Fruit fly (Drosophila melanogaster): ENCODE measurements around the gene c12.1.

Gene c12.1

DNA sequence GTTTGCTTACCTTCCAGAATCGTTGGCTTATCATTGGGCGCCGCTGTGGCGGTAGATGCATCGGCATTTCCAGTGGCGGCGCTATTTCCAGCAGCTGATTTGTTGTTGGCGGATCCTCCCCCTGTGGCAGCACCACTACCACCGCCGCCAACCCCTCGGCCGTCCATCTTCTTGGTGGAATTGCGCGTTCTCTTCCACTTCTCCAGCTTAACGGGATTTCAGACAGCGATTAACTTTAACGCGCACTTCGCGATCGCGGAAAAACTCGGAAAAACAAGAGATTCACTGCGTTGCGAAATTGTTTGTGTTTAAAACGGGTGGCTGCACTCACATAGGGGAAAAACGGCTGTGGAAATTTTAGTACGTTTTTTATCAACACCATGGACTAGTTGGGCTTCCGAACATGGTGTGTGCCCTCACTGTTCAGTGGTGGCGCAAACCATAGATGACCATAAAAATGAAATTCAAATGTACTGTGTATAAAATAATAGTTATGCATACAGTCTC, 36.2 kb downstream of the c12.1 start, which contains the start of gene c11.1:
Gene c11.1 (minus strand): TSS at position 335 of the 507 bp plus-strand sequence.
- TF ChIP-seq Myc (optimal IDR thresholded peaks at IDR 0.05) (no peak), Sin3A (optimal IDR thresholded peaks at IDR 0.05) (no peak), psq (optimal IDR thresholded peaks at IDR 0.05) (no peak), h (optimal IDR thresholded peaks at IDR 0.05) (no peak), insv (optimal IDR thresholded peaks at IDR 0.05) (no peak), ttk (optimal IDR thresholded peaks at IDR 0.05) (no peak)

DNA sequence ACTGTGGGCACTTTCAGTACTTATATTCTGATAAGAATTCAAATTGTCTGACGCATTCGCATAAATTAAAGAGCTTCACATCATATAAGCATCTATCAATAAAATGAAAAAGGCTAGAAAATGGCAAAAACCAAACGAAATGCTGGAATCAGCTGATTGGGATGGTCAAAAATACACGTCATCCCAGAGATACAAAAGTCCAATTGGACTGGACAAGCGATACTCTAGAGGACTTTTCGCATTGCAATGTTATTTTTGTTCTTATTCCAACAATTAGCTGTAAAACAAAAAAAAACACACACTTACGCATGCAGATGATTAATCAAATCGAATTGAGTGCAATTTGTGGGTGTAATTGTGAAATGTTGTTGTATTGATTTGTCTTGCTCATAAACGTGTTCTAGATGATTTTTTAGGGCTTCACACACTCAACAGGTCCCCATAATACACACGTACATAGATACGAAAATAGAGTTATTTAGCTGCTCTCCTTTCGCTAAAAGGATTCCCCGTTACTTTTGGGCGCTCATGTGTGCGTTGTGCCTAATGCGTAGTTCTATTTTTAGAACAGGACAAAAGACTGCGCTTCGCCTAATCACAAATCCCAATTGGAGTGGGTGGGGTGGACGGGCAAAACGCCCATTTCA, 36.9 kb downstream of the c12.1 start:
- TF ChIP-seq psq (optimal IDR thresholded peaks at IDR 0.05) (no peak), ttk (optimal IDR thresholded peaks at IDR 0.05) (no peak), insv (optimal IDR thresholded peaks at IDR 0.05) (no peak), Sin3A (optimal IDR thresholded peaks at IDR 0.05) (no peak), Myc (optimal IDR thresholded peaks at IDR 0.05) (no peak), h (optimal IDR thresholded peaks at IDR 0.05) (no peak)

DNA sequence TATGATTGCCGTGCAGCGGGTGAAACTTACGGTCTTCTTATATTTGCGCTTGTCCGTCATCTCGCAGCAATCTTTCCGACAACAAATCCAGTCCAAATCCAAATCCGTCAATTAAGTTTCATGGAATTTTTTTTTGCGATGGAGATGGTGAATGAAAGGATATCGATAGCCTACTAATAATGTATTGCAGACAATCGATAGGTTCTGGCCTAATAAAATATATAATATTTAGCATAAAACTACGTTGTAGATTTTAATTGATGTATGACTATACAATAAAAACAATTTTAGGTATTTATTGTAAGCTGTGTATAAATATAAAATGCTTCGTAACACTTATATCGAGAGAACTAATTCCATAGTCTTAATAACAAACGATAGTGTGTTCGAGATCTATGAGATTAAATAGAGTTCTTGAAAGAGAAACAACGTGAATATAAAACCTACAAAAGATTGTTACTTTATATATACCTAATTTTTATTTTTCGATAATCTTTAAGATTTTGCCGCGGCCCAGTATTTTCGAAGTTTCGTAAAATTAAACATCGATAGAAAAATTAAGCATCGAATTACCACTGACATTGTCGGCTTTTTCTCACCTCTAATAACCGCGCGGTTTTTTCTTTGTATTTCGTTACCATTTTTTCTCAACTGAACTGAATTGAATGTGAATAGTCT, 46.1 kb downstream of the c12.1 start, which contains the start of the genes Cfp1 and Aladin:
Gene Cfp1 (minus strand): TSS at position 131 of the 678 bp plus-strand sequence.
Gene Aladin (plus strand): TSS at position 584 of the 678 bp plus-strand sequence.
- TF ChIP-seq ttk (optimal IDR thresholded peaks at IDR 0.05), result no peak
- TF ChIP-seq Myc (optimal IDR thresholded peaks at IDR 0.05), result no peak
- TF ChIP-seq h (optimal IDR thresholded peaks at IDR 0.05), result no peak
- TF ChIP-seq insv (optimal IDR thresholded peaks at IDR 0.05), result no peak
- TF ChIP-seq psq (optimal IDR thresholded peaks at IDR 0.05), result no peak
- no peak for TF ChIP-seq Sin3A (optimal IDR thresholded peaks at IDR 0.05)

DNA sequence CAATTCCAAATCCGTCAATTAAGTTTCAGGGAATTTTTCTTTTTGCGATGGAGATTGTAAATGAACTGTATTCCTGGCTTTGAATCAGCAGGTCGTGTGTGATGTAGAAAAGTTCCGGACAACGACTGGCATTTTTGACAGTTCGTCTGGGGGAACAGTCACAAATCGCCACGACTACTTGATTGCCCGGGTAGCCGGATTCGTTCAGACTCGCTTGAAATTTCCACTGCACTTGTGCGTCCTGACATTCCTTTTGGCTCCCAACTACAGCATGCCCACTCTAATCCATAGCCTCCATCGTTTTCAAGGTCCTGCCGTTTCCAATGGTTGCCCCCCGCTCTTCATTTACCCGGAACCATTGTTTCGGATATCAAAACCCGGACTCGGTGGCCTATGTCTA, 49.2 kb downstream of the c12.1 start, which contains the start of gene CG17440:
Gene CG17440 (minus strand): TSS at position 101 of the 400 bp plus-strand sequence.
- TF ChIP-seq Myc (optimal IDR thresholded peaks at IDR 0.05), result no peak
